Fruit fly (Drosophila melanogaster): ENCODE results near the gene Cdk5alpha.

DNA sequence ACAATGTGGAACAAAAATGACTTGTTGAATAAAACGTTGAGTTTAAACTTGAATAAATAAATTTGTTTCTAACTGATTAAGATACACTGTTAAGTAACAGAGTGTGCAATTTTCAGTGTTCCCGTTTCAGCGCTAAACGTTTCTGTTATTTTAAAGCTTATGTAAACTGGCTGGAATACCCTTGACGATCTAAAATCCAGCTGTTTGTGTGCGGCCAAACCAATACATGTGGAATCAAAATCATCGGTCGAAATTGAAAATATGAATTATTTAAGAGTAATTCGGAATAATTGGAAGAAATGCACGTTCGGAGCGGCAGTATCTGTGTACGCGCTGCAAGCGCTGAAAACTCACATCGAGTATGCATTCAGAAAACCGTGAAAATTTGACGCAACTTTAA, 40.9 kb downstream of the Cdk5alpha start, which contains the start of gene Mulk:
- TF ChIP-seq cnc (optimal IDR thresholded peaks at IDR 0.05) (no peak), ovo (GFP tag; optimal IDR thresholded peaks at IDR 0.05) (no peak)
